Fruit fly (Drosophila melanogaster) whole organism, pupa: Measurements from ENCODE around the gene hang.

Source experiments
- CG10348 ChIP-seq: fragments of 200-800 bp; sonication (Bioruptor generic); IDR thresholded peaks from 2 replicates; pipeline ENCODE4 v1.3.6; 2022; ENCODE audit warnings: missing biosample characterization, missing genetic modification characterization
- CG12605 ChIP-seq: fragments of 200-800 bp; sonication (Bioruptor generic); IDR thresholded peaks from 2 replicates; pipeline ENCODE4 v1.3.6; 2022; ENCODE audit warnings: missing biosample characterization, missing genetic modification characterization
- CG13204 ChIP-seq: fragments of 200-800 bp; sonication (Bioruptor generic); optimal IDR thresholded peaks from 2 replicates; lab custom pipeline; 2018; ENCODE audit warnings: missing biosample characterization, mild to moderate bottlenecking, missing genetic modification characterization, moderate library complexity
- CG14655 ChIP-seq: fragments of 200-800 bp; sonication (Bioruptor generic); optimal IDR thresholded peaks from 3 replicates; lab custom pipeline; 2017; ENCODE audit warnings: mild to moderate bottlenecking, missing biosample characterization, missing genetic modification reagents, missing genetic modification characterization
- CG15710 ChIP-seq: fragments of 200-800 bp; sonication (Bioruptor generic); optimal IDR thresholded peaks from 2 replicates; lab custom pipeline; 2018; ENCODE audit warnings: missing biosample characterization, mild to moderate bottlenecking, missing genetic modification characterization, moderate library complexity
- CG17806 ChIP-seq: fragments of 200-800 bp; sonication (Bioruptor generic); optimal IDR thresholded peaks from 2 replicates; lab custom pipeline; 2018; ENCODE audit warnings: missing biosample characterization, mild to moderate bottlenecking, missing genetic modification characterization, moderate library complexity
- CG32121 ChIP-seq: fragments of 200-800 bp; sonication (Bioruptor generic); IDR thresholded peaks from 2 replicates; pipeline ENCODE4 v1.3.6; 2022; ENCODE audit warnings: missing biosample characterization, missing genetic modification characterization
- CG34367 ChIP-seq: fragments of 200-800 bp; sonication (Bioruptor generic); optimal IDR thresholded peaks from 2 replicates; lab custom pipeline; 2018; ENCODE audit warnings: missing biosample characterization, mild to moderate bottlenecking, missing genetic modification characterization
- CG4496 ChIP-seq: fragments of 200-800 bp; sonication (Bioruptor generic); IDR thresholded peaks from 3 replicates; pipeline ENCODE4 v1.3.6; 2022; ENCODE audit warnings: missing biosample characterization, missing genetic modification characterization
- CG8159 ChIP-seq: fragments of 200-800 bp; sonication (Bioruptor generic); optimal IDR thresholded peaks from 3 replicates; lab custom pipeline; 2018; ENCODE audit warnings: missing biosample characterization, mild to moderate bottlenecking, missing genetic modification characterization, moderate library complexity
- CG8301 ChIP-seq: fragments of 200-800 bp; sonication (Bioruptor generic); optimal IDR thresholded peaks from 2 replicates; lab custom pipeline; 2018; ENCODE audit warnings: missing biosample characterization, mild to moderate bottlenecking, missing genetic modification characterization
- CG9948 ChIP-seq: fragments of 200-800 bp; sonication (Bioruptor generic); optimal IDR thresholded peaks from 2 replicates; lab custom pipeline; 2018; ENCODE audit warnings: missing biosample characterization, mild to moderate bottlenecking, missing genetic modification characterization, moderate library complexity
- D1 ChIP-seq: fragments of 200-800 bp; sonication (Bioruptor generic); optimal IDR thresholded peaks from 2 replicates; lab custom pipeline; 2018; ENCODE audit warnings: missing biosample characterization, mild to moderate bottlenecking, missing genetic modification characterization, moderate library complexity
- EcR ChIP-seq: fragments of 200-800 bp; sonication (Bioruptor generic); optimal IDR thresholded peaks from 3 replicates; lab custom pipeline; 2019; ENCODE audit warnings: missing biosample characterization, missing genetic modification characterization, mild to moderate bottlenecking, moderate library complexity, missing genetic modification reagents
- Ets98B ChIP-seq: fragments of 200-800 bp; sonication (Bioruptor generic); IDR thresholded peaks from 2 replicates; pipeline ENCODE4 v1.3.6; 2022; ENCODE audit warnings: missing biosample characterization, missing genetic modification characterization
- Pif1A ChIP-seq: fragments of 200-800 bp; sonication (Bioruptor generic); optimal IDR thresholded peaks from 3 replicates; lab custom pipeline; 2016; ENCODE audit warnings: missing biosample characterization, missing genetic modification characterization
- Pif1B ChIP-seq: fragments of 200-800 bp; sonication (Bioruptor generic); optimal IDR thresholded peaks from 3 replicates; lab custom pipeline; 2016; ENCODE audit warnings: missing biosample characterization, missing genetic modification characterization
- Snoo ChIP-seq: fragments of 200-800 bp; sonication (Bioruptor generic); optimal IDR thresholded peaks from 3 replicates; lab custom pipeline; 2017; ENCODE audit warnings: missing biosample characterization, mild to moderate bottlenecking, missing genetic modification characterization, inconsistent platforms
- fd96Ca ChIP-seq: fragments of 200-800 bp; sonication (Bioruptor generic); IDR thresholded peaks from 3 replicates; pipeline ENCODE4 v1.3.6; 2022; ENCODE audit warnings: missing biosample characterization, missing genetic modification characterization
- gl ChIP-seq: fragments of 200-800 bp; sonication (Bioruptor generic); optimal IDR thresholded peaks from 2 replicates; lab custom pipeline; 2018; ENCODE audit warnings: missing biosample characterization, mild to moderate bottlenecking, missing genetic modification characterization
- rn ChIP-seq: fragments of 200-800 bp; sonication (Bioruptor generic); IDR thresholded peaks from 2 replicates; pipeline ENCODE4 v1.3.6; 2022; ENCODE audit warnings: missing biosample characterization, missing genetic modification characterization

The hang gene

DNA sequence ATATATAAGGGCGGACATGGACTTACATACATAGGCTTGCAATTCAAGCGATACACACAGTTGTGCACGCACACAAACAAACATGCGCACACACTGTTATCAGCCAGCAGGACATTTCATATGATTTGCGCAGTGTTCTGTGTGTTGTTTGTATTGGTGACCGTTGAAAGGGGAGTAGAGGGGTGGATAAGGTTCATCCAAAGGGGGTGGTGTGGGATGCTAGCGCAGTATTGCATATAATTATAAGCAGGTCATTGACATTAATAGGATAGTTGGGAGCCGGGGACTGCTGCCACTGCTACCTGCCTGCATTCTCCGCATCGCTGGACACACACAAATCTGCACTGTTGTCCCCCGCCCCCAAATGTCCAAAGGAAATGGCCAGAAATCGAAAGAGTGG, 5.8 kb downstream of the hang start:
- TF ChIP-seq EcR = peak; percentile 71
- no peak for TF ChIP-seq CG8159 (tag; lab: Kevin White, UChicago)

DNA sequence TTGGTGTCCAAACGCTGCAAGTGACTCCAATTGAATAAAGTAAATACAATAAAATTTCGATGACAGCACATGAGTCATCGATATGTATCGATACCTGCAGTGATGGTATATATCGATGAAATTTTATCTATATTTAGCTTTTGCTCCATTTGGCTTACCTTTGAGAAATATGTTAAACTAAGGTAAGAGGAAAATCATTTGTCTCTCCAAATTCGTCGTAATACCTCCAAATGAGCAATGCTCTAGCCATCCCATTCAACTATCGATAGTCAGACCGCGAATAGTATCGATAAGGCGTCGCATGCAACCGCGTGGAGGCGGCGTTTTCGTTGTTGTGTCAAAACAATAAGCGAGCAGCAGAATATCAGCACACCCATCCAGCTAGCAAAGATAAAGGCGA, 18.6 kb downstream of the hang start, which contains the start of the genes Cdc50 and rngo:
Cdc50 (minus strand) TSS at position 52 of the 400 bp plus-strand sequence.
rngo (plus strand) TSS at position 189 of the 400 bp plus-strand sequence.
- TF ChIP-seq CG9948 (tag; lab: Kevin White, UChicago) (peak; percentile 2), rn (no peak), CG15710 (tag; lab: Kevin White, UChicago) (no peak), Snoo (tag; lab: Kevin White, UChicago) (no peak), CG13204 (GFP tag; lab: Kevin White, UChicago) (no peak), Pif1A (no peak)
- TF ChIP-seq, all 21 proteins: peak for 1

DNA sequence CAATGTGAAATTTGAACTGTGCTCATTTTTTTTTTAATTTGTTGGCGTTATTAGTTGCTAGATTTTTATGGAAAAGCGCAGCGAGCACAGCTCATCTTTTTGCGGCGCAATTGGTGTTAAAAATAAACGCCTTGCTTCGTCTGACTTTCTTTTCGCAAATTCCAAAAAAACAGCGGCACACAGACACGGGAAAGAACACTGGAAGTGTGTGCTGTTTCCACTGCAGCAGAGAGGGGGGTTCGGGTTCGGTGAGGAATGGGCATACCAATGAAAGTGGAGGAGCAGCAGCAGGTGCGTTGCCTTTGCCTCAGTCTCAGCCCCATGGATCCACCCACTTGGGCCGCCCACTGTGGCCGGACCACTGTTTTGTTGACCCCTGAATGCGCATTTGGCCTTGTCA, 19.7 kb downstream of the hang start:
- TF ChIP-seq EcR = no peak
- TF ChIP-seq CG12605 (GFP tag; lab: Robert Waterston, UW) = no peak
- TF ChIP-seq fd96Ca (GFP tag; lab: Robert Waterston, UW) = no peak
- TF ChIP-seq Snoo (tag; lab: Kevin White, UChicago) = no peak
- TF ChIP-seq CG15710 (tag; lab: Kevin White, UChicago) = no peak
- no peak for TF ChIP-seq Pif1A
- no peak for TF ChIP-seq CG8159 (tag; lab: Kevin White, UChicago)
- no peak for TF ChIP-seq Pif1B (GFP tag; lab: Kevin White, UChicago)
- TF ChIP-seq CG9948 (tag; lab: Kevin White, UChicago) = no peak
- TF ChIP-seq CG34367 = no peak
- TF ChIP-seq CG10348 = no peak
- TF ChIP-seq gl (tag; lab: Kevin White, UChicago) = no peak
- TF ChIP-seq CG4496 (GFP tag; lab: Robert Waterston, UW) = no peak
- TF ChIP-seq CG8301 = no peak
- TF ChIP-seq CG32121 (GFP tag; lab: Robert Waterston, UW) = no peak

DNA sequence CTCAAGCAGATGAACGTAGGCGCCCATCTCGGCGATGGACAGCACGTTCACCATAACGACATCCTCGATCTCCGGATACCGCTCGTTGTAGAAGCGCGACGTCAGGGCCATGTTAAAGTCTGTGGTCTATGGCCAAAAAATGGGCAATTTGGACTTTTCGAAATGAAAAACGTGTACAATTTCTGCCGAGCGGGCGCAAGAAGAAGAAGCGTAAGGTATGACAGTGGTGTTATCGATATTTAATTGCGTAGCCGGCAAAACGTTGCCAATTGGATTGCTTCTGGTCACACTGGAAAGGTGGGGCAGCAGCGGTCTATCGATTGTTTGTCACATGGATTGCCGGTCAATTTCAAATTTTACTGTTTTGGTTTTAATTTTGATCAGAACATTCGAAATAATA, 24.1 kb downstream of the hang start, which contains the start of gene eIF2alpha:
eIF2alpha (minus strand) TSS at position 225 of the 400 bp plus-strand sequence.
- TF ChIP-seq CG14655 (GFP tag; lab: Kevin White, UChicago) (no peak), CG12605 (GFP tag; lab: Robert Waterston, UW) (0 out of 2 replicates have a peak, but pooled peaks have one; percentile 18), fd96Ca (GFP tag; lab: Robert Waterston, UW) (no peak)

DNA sequence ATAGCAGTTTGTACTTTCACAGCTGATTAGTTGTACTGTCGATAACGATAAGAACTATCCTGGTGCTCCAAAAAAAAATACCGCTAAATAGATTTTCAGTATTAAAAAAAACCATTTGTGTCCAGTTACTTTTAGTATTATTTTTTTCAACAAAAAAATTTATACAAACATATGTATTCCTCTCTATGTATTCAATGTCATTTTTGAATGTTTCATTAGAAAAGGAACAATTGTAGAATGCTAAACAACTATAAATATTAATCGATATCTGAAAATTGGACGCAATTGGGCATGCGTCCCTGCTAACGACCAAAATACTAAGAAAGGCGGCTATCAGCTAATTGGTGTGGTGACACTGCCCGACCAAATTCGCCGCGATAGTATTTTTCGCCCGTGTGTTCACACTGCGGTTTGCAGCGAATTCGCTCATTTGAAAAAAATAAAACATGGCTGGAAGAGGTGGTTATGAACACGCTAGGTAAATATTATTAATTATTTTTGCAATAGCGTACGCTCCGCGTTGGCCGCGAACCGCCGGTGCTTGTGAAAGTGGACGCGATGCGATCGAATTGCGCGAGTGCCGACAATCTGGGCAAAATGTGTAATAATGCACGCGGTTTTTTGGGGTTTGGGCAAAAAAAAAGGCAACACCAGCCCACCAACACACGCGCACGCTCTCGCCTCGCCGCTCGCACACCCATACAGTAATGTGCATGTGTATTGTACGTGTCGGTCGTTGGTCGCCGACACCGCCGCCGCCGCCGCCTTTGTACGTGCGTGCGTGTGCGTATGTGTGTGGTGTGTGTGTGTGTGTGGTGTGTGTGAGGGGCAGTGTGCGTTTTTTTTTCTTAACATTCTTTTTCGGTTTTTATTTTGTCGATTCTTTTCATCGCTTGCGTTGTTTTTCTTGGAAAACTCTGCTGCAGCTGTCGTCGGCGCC, 25.9 kb downstream of the hang start, which contains the start of the genes CG34015 and eIF4H1:
CG34015 (minus strand) TSS at position 51 of the 940 bp plus-strand sequence.
eIF4H1 (plus strand) TSS at position 414 of the 940 bp plus-strand sequence.
- no peak for TF ChIP-seq CG10348
- peak; percentile 58 for TF ChIP-seq CG8301
- TF ChIP-seq Snoo (tag; lab: Kevin White, UChicago) = peak; percentile 63
- TF ChIP-seq D1 (tag; lab: Kevin White, UChicago) = no peak
- TF ChIP-seq Ets98B = peak; percentile 80
- peak; percentile 62 for TF ChIP-seq Pif1B (GFP tag; lab: Kevin White, UChicago)
- TF ChIP-seq CG8159 (tag; lab: Kevin White, UChicago) = peak; percentile 63
- peak; percentile 92 for TF ChIP-seq EcR
- peak; percentile 40 for TF ChIP-seq CG9948 (tag; lab: Kevin White, UChicago)
- no peak for TF ChIP-seq CG14655 (GFP tag; lab: Kevin White, UChicago)
- peak; percentile 17 for TF ChIP-seq CG17806 (tag; lab: Kevin White, UChicago)
- TF ChIP-seq CG34367 = peak; percentile 25
- peak; percentile 63 for TF ChIP-seq gl (tag; lab: Kevin White, UChicago)
- peak; percentile 62 for TF ChIP-seq CG15710 (tag; lab: Kevin White, UChicago)
- TF ChIP-seq CG12605 (GFP tag; lab: Robert Waterston, UW) = peak; percentile 70; the same call in 1 of the 2 replicates
- TF ChIP-seq CG4496 (GFP tag; lab: Robert Waterston, UW) = peak; percentile 80
- no peak for TF ChIP-seq fd96Ca (GFP tag; lab: Robert Waterston, UW)
- peak; percentile 3; the same call in 1 of the 2 replicates for TF ChIP-seq rn
- TF ChIP-seq CG13204 (GFP tag; lab: Kevin White, UChicago) = peak; percentile 76
- TF ChIP-seq CG32121 (GFP tag; lab: Robert Waterston, UW) = peak; percentile 85
- TF ChIP-seq Pif1A = peak; percentile 60

DNA sequence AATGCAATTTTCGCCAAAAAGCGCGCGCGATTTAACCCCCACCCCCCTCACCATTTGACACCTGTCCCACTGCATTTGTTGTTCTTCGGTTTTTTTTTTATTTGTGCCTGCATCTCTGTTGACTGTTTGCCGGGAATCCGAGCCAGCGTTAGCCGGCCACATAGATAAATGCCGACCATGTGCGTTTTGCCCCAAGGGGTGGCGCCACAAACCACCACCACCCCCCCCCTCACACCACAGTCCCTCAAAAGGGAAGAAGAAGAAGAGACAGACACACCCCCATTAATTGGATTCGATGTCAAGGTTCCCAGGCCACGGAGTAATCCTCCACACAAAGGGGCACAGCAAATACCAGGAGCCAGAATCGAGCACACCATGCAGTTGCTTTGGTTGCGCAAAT, 26.7 kb downstream of the hang start:
- TF ChIP-seq CG17806 (tag; lab: Kevin White, UChicago) = no peak
- TF ChIP-seq Pif1A = no peak
- no peak for TF ChIP-seq D1 (tag; lab: Kevin White, UChicago)
- no peak for TF ChIP-seq CG8159 (tag; lab: Kevin White, UChicago)
- no peak for TF ChIP-seq gl (tag; lab: Kevin White, UChicago)
- no peak for TF ChIP-seq CG34367
- TF ChIP-seq CG14655 (GFP tag; lab: Kevin White, UChicago) = no peak
- no peak for TF ChIP-seq fd96Ca (GFP tag; lab: Robert Waterston, UW)
- TF ChIP-seq CG12605 (GFP tag; lab: Robert Waterston, UW) = no peak
- TF ChIP-seq rn = no peak
- no peak for TF ChIP-seq Snoo (tag; lab: Kevin White, UChicago)
- no peak for TF ChIP-seq CG10348
- TF ChIP-seq Pif1B (GFP tag; lab: Kevin White, UChicago) = no peak
